Fruit fly (Drosophila melanogaster): Measurements from ENCODE around the gene nerfin-1.
"Not testable (repeated sequence)": the region's sequence is repeated elsewhere in the genome, so short reads cannot be mapped to it uniquely, and the experiment has no call there.

nerfin-1 gene

DNA sequence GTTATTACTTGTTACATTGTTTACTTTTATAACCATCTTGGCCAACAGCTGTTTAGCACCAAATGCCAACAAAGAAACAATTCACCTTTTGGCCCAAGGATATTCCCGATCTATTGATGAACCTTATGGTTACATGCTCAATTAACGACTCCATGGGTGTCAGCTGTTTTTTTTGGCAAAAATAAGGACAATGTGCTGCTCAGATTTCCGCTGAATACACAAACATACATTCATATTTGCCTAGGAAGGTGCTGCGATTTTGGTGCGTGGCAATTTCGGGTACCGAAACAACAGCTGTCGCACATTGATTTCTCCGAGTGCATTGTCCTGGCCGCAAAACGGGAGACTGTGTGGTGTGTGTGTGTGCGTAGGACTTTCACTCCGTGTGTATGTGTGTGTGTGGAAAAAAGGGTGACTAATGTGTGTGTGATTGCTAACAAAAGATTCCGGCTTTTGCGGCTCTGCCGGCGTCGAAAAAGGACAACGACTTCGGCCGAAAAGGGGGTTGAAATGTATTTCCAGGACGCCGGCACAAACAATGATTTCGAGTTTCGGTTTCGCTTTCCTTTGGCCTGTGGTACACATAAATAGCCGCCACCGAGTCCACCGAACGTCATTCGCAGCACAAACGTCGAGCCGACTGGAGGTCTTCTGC, at the start of gene nerfin-1:
Gene nerfin-1 (plus strand): TSS at position 605 of the 655 bp plus-strand sequence.
- TF ChIP-seq dmrt93B (GFP tag; optimal IDR thresholded peaks at IDR 0.05) (peak; percentile 1), psq (GFP tag; optimal IDR thresholded peaks at IDR 0.05) (peak; percentile 13), Hr78 (GFP tag; optimal IDR thresholded peaks at IDR 0.05) (no peak), Sp1 (GFP tag; optimal IDR thresholded peaks at IDR 0.05) (peak; percentile 35), foxo (GFP tag; optimal IDR thresholded peaks at IDR 0.05) (peak in 1 of 2 experiments; percentile 5), Abd-B (GFP tag; optimal IDR thresholded peaks at IDR 0.05) (no peak), ey (GFP tag; optimal IDR thresholded peaks at IDR 0.05) (peak; percentile 31), HLH106 (tag; optimal IDR thresholded peaks at IDR 0.05) (peak; percentile 17)

- not testable (repeated sequence) for TF ChIP-seq Vsx2 (GFP tag; optimal IDR thresholded peaks at IDR 0.05; ENCODE audit: partially characterized antibody); Hr83 (GFP tag; optimal IDR thresholded peaks at IDR 0.05; ENCODE audit: poor library complexity, severe bottlenecking); lola (GFP tag; optimal IDR thresholded peaks at IDR 0.05)
These were observed 43.8 kb upstream of the nerfin-1 start, which contains the start of gene CG12502 for dm6 chr3L:865096-865495. Gene CG12502, plus strand, starts transcription at chr3L:865396.

DNA sequence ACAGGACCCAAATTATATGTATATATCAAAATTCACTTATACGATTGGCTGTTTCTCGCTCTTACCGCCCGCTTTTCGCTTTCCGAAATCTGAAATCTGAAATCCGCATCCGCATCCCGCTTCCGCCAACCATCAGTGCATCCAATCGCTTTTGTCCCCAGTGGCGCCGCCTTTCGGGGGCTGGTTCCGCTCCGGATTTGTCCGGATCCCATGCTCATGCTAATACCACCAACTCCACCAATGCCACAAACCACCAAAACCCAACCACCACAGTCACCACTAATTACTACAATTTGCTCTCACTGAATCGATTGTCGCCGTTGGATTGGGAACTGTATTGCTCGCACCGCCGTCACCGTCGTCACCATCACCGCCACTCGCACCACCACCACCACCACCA, 40.1 kb upstream of the nerfin-1 start:
- TF ChIP-seq jim (GFP tag; optimal IDR thresholded peaks at IDR 0.05), result no peak

DNA sequence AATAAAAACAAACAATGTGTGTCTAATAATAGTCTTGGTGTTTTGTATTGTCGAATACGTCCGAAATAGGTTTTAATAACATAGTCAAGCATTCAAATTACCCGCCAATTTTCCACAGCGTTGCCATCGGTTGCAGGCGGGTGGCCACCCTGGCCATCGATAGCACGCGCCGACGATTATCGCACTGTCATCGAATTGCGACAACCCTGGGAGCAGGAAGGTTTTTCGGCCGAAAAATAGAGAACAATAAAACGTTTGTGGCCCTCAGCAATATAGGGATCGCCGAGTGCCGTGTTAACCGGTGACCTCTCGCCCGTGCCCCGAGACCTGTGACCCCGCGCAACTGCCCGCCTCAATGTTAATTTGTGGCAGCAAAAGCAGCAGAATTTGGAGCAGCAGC, 37.2 kb upstream of the nerfin-1 start, which contains the start of gene Usp10:
Gene Usp10 (plus strand): TSS at position 187 of the 400 bp plus-strand sequence.
- TF ChIP-seq Abd-B (GFP tag; optimal IDR thresholded peaks at IDR 0.05) (no peak), Rel (GFP tag; optimal IDR thresholded peaks at IDR 0.05) (no peak), Rel (tag; optimal IDR thresholded peaks at IDR 0.05) (peak; percentile 68)

DNA sequence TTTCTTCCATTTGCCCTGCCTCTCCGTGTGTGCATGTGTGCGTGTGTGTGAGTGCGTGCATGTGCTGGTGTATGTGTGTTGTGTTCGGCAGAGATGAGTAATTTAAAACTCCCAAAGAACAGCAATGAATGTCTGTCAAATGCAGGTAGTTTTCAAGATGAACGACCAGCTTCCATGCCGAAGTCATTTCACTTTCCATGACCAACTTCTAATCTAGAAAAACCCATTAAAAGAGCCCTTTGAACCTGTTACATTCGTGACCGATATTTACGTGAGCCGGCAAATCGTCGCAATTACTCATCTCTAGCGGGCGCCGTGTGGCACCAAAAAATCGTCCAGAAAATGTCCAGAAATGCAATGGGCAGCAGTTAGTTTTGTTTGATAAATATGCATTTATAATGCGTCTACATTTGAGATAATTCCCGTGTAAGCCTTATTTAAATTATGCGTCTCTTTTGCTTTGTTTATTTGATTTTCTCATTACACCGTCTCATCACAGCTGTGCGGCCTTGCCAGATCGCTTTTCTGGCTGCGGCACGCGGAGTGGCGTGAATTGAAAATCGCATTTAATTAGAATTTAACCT, 36.4 kb upstream of the nerfin-1 start:
- TF ChIP-seq Sp1 (GFP tag; optimal IDR thresholded peaks at IDR 0.05) (peak; percentile 37), ey (GFP tag; optimal IDR thresholded peaks at IDR 0.05) (peak; percentile 67), br (GFP tag; optimal IDR thresholded peaks at IDR 0.05) (peak; percentile 39), tai (GFP tag; optimal IDR thresholded peaks at IDR 0.05) (no peak), Myc (optimal IDR thresholded peaks at IDR 0.05) (peak; percentile 54), Jra (GFP tag; optimal IDR thresholded peaks at IDR 0.05) (peak; percentile 3), sv (GFP tag; optimal IDR thresholded peaks at IDR 0.05) (peak; percentile 38), dsf (GFP tag; optimal IDR thresholded peaks at IDR 0.05; ENCODE audit: borderline replicate concordance) (no peak), fru (GFP tag; optimal IDR thresholded peaks at IDR 0.05) (peak; percentile 49), jim (GFP tag; optimal IDR thresholded peaks at IDR 0.05) (no peak), HLH106 (tag; optimal IDR thresholded peaks at IDR 0.05) (peak; percentile 63), usp (GFP tag; optimal IDR thresholded peaks at IDR 0.05) (no peak), foxo (GFP tag; optimal IDR thresholded peaks at IDR 0.05) (peak in 1 of 2 experiments; percentile 70), GATAd (GFP tag; optimal IDR thresholded peaks at IDR 0.05) (no peak), pan (optimal IDR thresholded peaks at IDR 0.05) (no peak), Hnf4 (GFP tag; optimal IDR thresholded peaks at IDR 0.05) (peak; percentile 67), CG9705 (GFP tag; optimal IDR thresholded peaks at IDR 0.05) (peak; percentile 47), h (GFP tag; optimal IDR thresholded peaks at IDR 0.05) (peak; percentile 73), Dfd (GFP tag; optimal IDR thresholded peaks at IDR 0.05) (peak; percentile 51), woc (GFP tag; optimal IDR thresholded peaks at IDR 0.05) (peak; percentile 74), rgr (GFP tag; optimal IDR thresholded peaks at IDR 0.05) (peak; percentile 60), dmrt93B (GFP tag; optimal IDR thresholded peaks at IDR 0.05) (peak; percentile 6), OdsH (GFP tag; optimal IDR thresholded peaks at IDR 0.05) (peak; percentile 10), Dif (GFP tag; optimal IDR thresholded peaks at IDR 0.05; ENCODE audit: partially characterized antibody) (no peak), N (GFP tag; optimal IDR thresholded peaks at IDR 0.05) (peak; percentile 36), psq (GFP tag; optimal IDR thresholded peaks at IDR 0.05) (peak; percentile 60), CG32264 (GFP tag; optimal IDR thresholded peaks at IDR 0.05) (no peak), brk (GFP tag; optimal IDR thresholded peaks at IDR 0.05) (no peak)
